Fruit fly (Drosophila melanogaster) whole organism, pupa: Measurements from ENCODE around the gene CG3309.

Source experiments
- CG10348 ChIP-seq: fragments of 200-800 bp; sonication (Bioruptor generic); IDR thresholded peaks from 2 replicates; pipeline ENCODE4 v1.3.6; 2022; ENCODE audit warnings: missing biosample characterization, missing genetic modification characterization
- CG12605 ChIP-seq: fragments of 200-800 bp; sonication (Bioruptor generic); IDR thresholded peaks from 2 replicates; pipeline ENCODE4 v1.3.6; 2022; ENCODE audit warnings: missing biosample characterization, missing genetic modification characterization
- CG13204 ChIP-seq: fragments of 200-800 bp; sonication (Bioruptor generic); optimal IDR thresholded peaks from 2 replicates; lab custom pipeline; 2018; ENCODE audit warnings: missing biosample characterization, mild to moderate bottlenecking, missing genetic modification characterization, moderate library complexity
- CG14655 ChIP-seq: fragments of 200-800 bp; sonication (Bioruptor generic); optimal IDR thresholded peaks from 3 replicates; lab custom pipeline; 2017; ENCODE audit warnings: mild to moderate bottlenecking, missing biosample characterization, missing genetic modification reagents, missing genetic modification characterization
- CG15710 ChIP-seq: fragments of 200-800 bp; sonication (Bioruptor generic); optimal IDR thresholded peaks from 2 replicates; lab custom pipeline; 2018; ENCODE audit warnings: missing biosample characterization, mild to moderate bottlenecking, missing genetic modification characterization, moderate library complexity
- CG17806 ChIP-seq: fragments of 200-800 bp; sonication (Bioruptor generic); optimal IDR thresholded peaks from 2 replicates; lab custom pipeline; 2018; ENCODE audit warnings: missing biosample characterization, mild to moderate bottlenecking, missing genetic modification characterization, moderate library complexity
- CG32121 ChIP-seq: fragments of 200-800 bp; sonication (Bioruptor generic); IDR thresholded peaks from 2 replicates; pipeline ENCODE4 v1.3.6; 2022; ENCODE audit warnings: missing biosample characterization, missing genetic modification characterization
- CG34367 ChIP-seq: fragments of 200-800 bp; sonication (Bioruptor generic); optimal IDR thresholded peaks from 2 replicates; lab custom pipeline; 2018; ENCODE audit warnings: missing biosample characterization, mild to moderate bottlenecking, missing genetic modification characterization
- CG4496 ChIP-seq: fragments of 200-800 bp; sonication (Bioruptor generic); IDR thresholded peaks from 3 replicates; pipeline ENCODE4 v1.3.6; 2022; ENCODE audit warnings: missing biosample characterization, missing genetic modification characterization
- CG8159 ChIP-seq: fragments of 200-800 bp; sonication (Bioruptor generic); optimal IDR thresholded peaks from 3 replicates; lab custom pipeline; 2018; ENCODE audit warnings: missing biosample characterization, mild to moderate bottlenecking, missing genetic modification characterization, moderate library complexity
- CG8301 ChIP-seq: fragments of 200-800 bp; sonication (Bioruptor generic); optimal IDR thresholded peaks from 2 replicates; lab custom pipeline; 2018; ENCODE audit warnings: missing biosample characterization, mild to moderate bottlenecking, missing genetic modification characterization
- CG9948 ChIP-seq: fragments of 200-800 bp; sonication (Bioruptor generic); optimal IDR thresholded peaks from 2 replicates; lab custom pipeline; 2018; ENCODE audit warnings: missing biosample characterization, mild to moderate bottlenecking, missing genetic modification characterization, moderate library complexity
- D1 ChIP-seq: fragments of 200-800 bp; sonication (Bioruptor generic); optimal IDR thresholded peaks from 2 replicates; lab custom pipeline; 2018; ENCODE audit warnings: missing biosample characterization, mild to moderate bottlenecking, missing genetic modification characterization, moderate library complexity
- EcR ChIP-seq: fragments of 200-800 bp; sonication (Bioruptor generic); optimal IDR thresholded peaks from 3 replicates; lab custom pipeline; 2019; ENCODE audit warnings: missing biosample characterization, missing genetic modification characterization, mild to moderate bottlenecking, moderate library complexity, missing genetic modification reagents
- Ets98B ChIP-seq: fragments of 200-800 bp; sonication (Bioruptor generic); IDR thresholded peaks from 2 replicates; pipeline ENCODE4 v1.3.6; 2022; ENCODE audit warnings: missing biosample characterization, missing genetic modification characterization
- Pif1A ChIP-seq: fragments of 200-800 bp; sonication (Bioruptor generic); optimal IDR thresholded peaks from 3 replicates; lab custom pipeline; 2016; ENCODE audit warnings: missing biosample characterization, missing genetic modification characterization
- Pif1B ChIP-seq: fragments of 200-800 bp; sonication (Bioruptor generic); optimal IDR thresholded peaks from 3 replicates; lab custom pipeline; 2016; ENCODE audit warnings: missing biosample characterization, missing genetic modification characterization
- Snoo ChIP-seq: fragments of 200-800 bp; sonication (Bioruptor generic); optimal IDR thresholded peaks from 3 replicates; lab custom pipeline; 2017; ENCODE audit warnings: missing biosample characterization, mild to moderate bottlenecking, missing genetic modification characterization, inconsistent platforms
- fd96Ca ChIP-seq: fragments of 200-800 bp; sonication (Bioruptor generic); IDR thresholded peaks from 3 replicates; pipeline ENCODE4 v1.3.6; 2022; ENCODE audit warnings: missing biosample characterization, missing genetic modification characterization
- gl ChIP-seq: fragments of 200-800 bp; sonication (Bioruptor generic); optimal IDR thresholded peaks from 2 replicates; lab custom pipeline; 2018; ENCODE audit warnings: missing biosample characterization, mild to moderate bottlenecking, missing genetic modification characterization
- rn ChIP-seq: fragments of 200-800 bp; sonication (Bioruptor generic); IDR thresholded peaks from 2 replicates; pipeline ENCODE4 v1.3.6; 2022; ENCODE audit warnings: missing biosample characterization, missing genetic modification characterization

The CG3309 gene

dm6 chrX:5307317-5307716 is 21.8 kb downstream of the CG3309 start, which contains the start of gene CG17764:
CG17764 (minus strand) TSS chrX:5307417.
- no peak for TF ChIP-seq CG10348 (GFP tag; lab: Robert Waterston, UW)
- TF ChIP-seq fd96Ca (GFP tag; lab: Robert Waterston, UW) = no peak
- no peak for TF ChIP-seq CG4496 (GFP tag; lab: Robert Waterston, UW)
- no peak for TF ChIP-seq CG9948 (tag; lab: Kevin White, UChicago)
- TF ChIP-seq EcR (GFP tag; lab: Kevin White, UChicago) = no peak
- no peak for TF ChIP-seq CG8159 (tag; lab: Kevin White, UChicago)
- no peak for TF ChIP-seq Pif1A (GFP tag; lab: Kevin White, UChicago)
- no peak for TF ChIP-seq gl (tag; lab: Kevin White, UChicago)
- no peak for TF ChIP-seq CG15710 (tag; lab: Kevin White, UChicago)
- TF ChIP-seq D1 = no peak
- no peak for TF ChIP-seq Pif1B (GFP tag; lab: Kevin White, UChicago)
- no peak for TF ChIP-seq Snoo (tag; lab: Kevin White, UChicago)
- TF ChIP-seq Ets98B = no peak
- TF ChIP-seq CG32121 (GFP tag; lab: Robert Waterston, UW) = no peak
- no peak for TF ChIP-seq CG13204 (GFP tag; lab: Kevin White, UChicago)
- TF ChIP-seq CG14655 = no peak
- no peak for TF ChIP-seq CG17806
- no peak for TF ChIP-seq rn (GFP tag; lab: Robert Waterston, UW)
- no peak for TF ChIP-seq CG12605 (GFP tag; lab: Robert Waterston, UW)
- TF ChIP-seq CG8301 (tag; lab: Kevin White, UChicago) = no peak

- TF ChIP-seq rn (GFP tag; lab: Robert Waterston, UW) = no peak
- TF ChIP-seq fd96Ca (GFP tag; lab: Robert Waterston, UW) = no peak
- no peak for TF ChIP-seq CG32121 (GFP tag; lab: Robert Waterston, UW)
- no peak for TF ChIP-seq CG9948 (tag; lab: Kevin White, UChicago)
- no peak for TF ChIP-seq Ets98B
- TF ChIP-seq CG10348 (GFP tag; lab: Robert Waterston, UW) = no peak
- TF ChIP-seq Pif1B (GFP tag; lab: Kevin White, UChicago) = no peak
- no peak for TF ChIP-seq CG14655
- no peak for TF ChIP-seq D1
- TF ChIP-seq EcR (GFP tag; lab: Kevin White, UChicago) = no peak
- TF ChIP-seq CG8159 (tag; lab: Kevin White, UChicago) = no peak
- no peak for TF ChIP-seq CG4496 (GFP tag; lab: Robert Waterston, UW)
- no peak for TF ChIP-seq CG13204 (GFP tag; lab: Kevin White, UChicago)
- TF ChIP-seq CG8301 (tag; lab: Kevin White, UChicago) = no peak
- no peak for TF ChIP-seq gl (tag; lab: Kevin White, UChicago)
Measured at dm6 chrX:5305591-5305990, 23.6 kb downstream of the CG3309 start, which contains the start of gene CG3323. CG3323 (minus strand) TSS chrX:5305691.

- TF ChIP-seq D1 (no peak), Ets98B (no peak), CG13204 (GFP tag; lab: Kevin White, UChicago) (peak; percentile 18), Pif1B (GFP tag; lab: Kevin White, UChicago) (no peak), CG17806 (peak; percentile 57), fd96Ca (GFP tag; lab: Robert Waterston, UW) (no peak), Snoo (tag; lab: Kevin White, UChicago) (no peak), CG15710 (tag; lab: Kevin White, UChicago) (peak; percentile 74), CG8159 (tag; lab: Kevin White, UChicago) (peak; percentile 76), CG32121 (GFP tag; lab: Robert Waterston, UW) (no peak), gl (tag; lab: Kevin White, UChicago) (peak; percentile 56), CG34367 (tag; lab: Kevin White, UChicago) (peak; percentile 67), CG4496 (GFP tag; lab: Robert Waterston, UW) (peak; percentile 29; the same call in 1 of the 3 replicates), CG9948 (tag; lab: Kevin White, UChicago) (peak; percentile 65), CG8301 (tag; lab: Kevin White, UChicago) (peak; percentile 16), CG10348 (GFP tag; lab: Robert Waterston, UW) (no peak), Pif1A (GFP tag; lab: Kevin White, UChicago) (no peak), rn (GFP tag; lab: Robert Waterston, UW) (no peak), EcR (GFP tag; lab: Kevin White, UChicago) (peak; percentile 80), CG12605 (GFP tag; lab: Robert Waterston, UW) (no peak), CG14655 (no peak)
Measured at dm6 chrX:5300623-5301283, 28.4 kb downstream of the CG3309 start.

dm6 chrX:5299957-5300356 is 29.2 kb downstream of the CG3309 start:
- no peak for TF ChIP-seq CG4496 (GFP tag; lab: Robert Waterston, UW)
- TF ChIP-seq CG8159 (tag; lab: Kevin White, UChicago) = peak; percentile 36

- TF ChIP-seq CG14655 (no peak), gl (tag; lab: Kevin White, UChicago) (no peak), fd96Ca (GFP tag; lab: Robert Waterston, UW) (no peak), EcR (GFP tag; lab: Kevin White, UChicago) (no peak), rn (GFP tag; lab: Robert Waterston, UW) (no peak), CG8159 (tag; lab: Kevin White, UChicago) (no peak), D1 (no peak), CG8301 (tag; lab: Kevin White, UChicago) (no peak), CG10348 (GFP tag; lab: Robert Waterston, UW) (no peak), CG12605 (GFP tag; lab: Robert Waterston, UW) (no peak), CG17806 (no peak), CG32121 (GFP tag; lab: Robert Waterston, UW) (no peak), Snoo (tag; lab: Kevin White, UChicago) (no peak), Pif1A (GFP tag; lab: Kevin White, UChicago) (no peak)
Measured at dm6 chrX:5295766-5296165, 33.4 kb downstream of the CG3309 start, which contains the start of gene CG42749. CG42749 (plus strand) TSS chrX:5296066.
